Worm (Caenorhabditis elegans) whole organism, L2 larva: ENCODE results near the gene ndx-6.

Experiments
- C34F6.9 ChIP-seq: fragments of 150-350 bp; optimal IDR thresholded peaks from 2 replicates; lab custom pipeline; 2014; ENCODE audit warnings: missing biosample characterization, missing genetic modification characterization
- R02D3.7 ChIP-seq: fragments of 150-350 bp; optimal IDR thresholded peaks from 2 replicates; lab custom pipeline; 2014; ENCODE audit warnings: missing biosample characterization, missing genetic modification characterization
- aly-2 ChIP-seq: fragments of 150-350 bp; optimal IDR thresholded peaks from 2 replicates; lab custom pipeline; 2014; ENCODE audit warnings: missing biosample characterization, missing genetic modification characterization
- ama-1 ChIP-seq: fragments of 150-350 bp; optimal IDR thresholded peaks from 2 replicates; lab custom pipeline; 2018; ENCODE audit warnings: inconsistent platforms
- blmp-1 ChIP-seq: sonication (generic microtip); optimal IDR thresholded peaks from 2 replicates; lab custom pipeline; 2017; ENCODE audit warnings: missing genetic modification characterization, mild to moderate bottlenecking, missing compliant biosample characterization, antibody characterized with exemption, moderate library complexity; ENCODE audit not compliant: insufficient read depth
- ceh-82 ChIP-seq: fragments of 150-350 bp; optimal IDR thresholded peaks from 2 replicates; lab custom pipeline; 2014; ENCODE audit warnings: missing biosample characterization, missing genetic modification characterization
- crh-2 ChIP-seq: sonication (generic microtip); optimal IDR thresholded peaks from 2 replicates; lab custom pipeline; 2017; ENCODE audit warnings: missing biosample characterization, missing genetic modification characterization
- elt-1 ChIP-seq: fragments of 150-350 bp; optimal IDR thresholded peaks from 2 replicates; lab custom pipeline; 2014; ENCODE audit warnings: missing biosample characterization, missing genetic modification characterization
- elt-3 ChIP-seq: sonication (generic microtip); optimal IDR thresholded peaks from 2 replicates; lab custom pipeline; 2017; ENCODE audit warnings: missing biosample characterization, missing genetic modification characterization
- fos-1 ChIP-seq: fragments of 150-350 bp; optimal IDR thresholded peaks from 2 replicates; lab custom pipeline; 2014; ENCODE audit warnings: missing biosample characterization, missing genetic modification characterization
- gmeb-1 ChIP-seq: fragments of 150-350 bp; optimal IDR thresholded peaks from 2 replicates; lab custom pipeline; 2014; ENCODE audit warnings: missing biosample characterization, missing genetic modification characterization
- lin-11 ChIP-seq: fragments of 150-350 bp; sonication (generic microtip); optimal IDR thresholded peaks from 2 replicates; lab custom pipeline; 2014; ENCODE audit warnings: missing biosample characterization, missing genetic modification characterization, inconsistent platforms, mixed read lengths
- lin-13 ChIP-seq: fragments of 150-350 bp; optimal IDR thresholded peaks from 2 replicates; lab custom pipeline; 2014; ENCODE audit warnings: missing biosample characterization, missing genetic modification reagents, missing genetic modification characterization
- lin-39 ChIP-seq: fragments of 150-350 bp; optimal IDR thresholded peaks from 2 replicates; lab custom pipeline; 2014; ENCODE audit warnings: missing biosample characterization, missing genetic modification reagents, missing genetic modification characterization
- lsy-2 ChIP-seq, 2 experiments: fragments of 150-350 bp in 1 of 2; sonication (generic microtip) in 1 of 2; optimal IDR thresholded peaks; 2 replicates each; lab custom pipeline; 2014 to 2017; ENCODE audit warnings: missing biosample characterization in 2 of 2, missing genetic modification characterization in 2 of 2
- mbf-1 ChIP-seq: sonication (generic microtip); optimal IDR thresholded peaks from 2 replicates; lab custom pipeline; 2017; ENCODE audit warnings: missing biosample characterization, missing genetic modification characterization
- mdl-1 ChIP-seq, 2 experiments: fragments of 150-350 bp in 1 of 2; sonication (generic microtip) in 1 of 2; optimal IDR thresholded peaks; 2 replicates each; lab custom pipeline; 2017; ENCODE audit warnings: missing biosample characterization in 2 of 2, missing genetic modification characterization in 2 of 2
- nhr-10 ChIP-seq: sonication (generic microtip); optimal IDR thresholded peaks from 2 replicates; lab custom pipeline; 2017; ENCODE audit warnings: missing biosample characterization, missing genetic modification characterization
- nhr-11 ChIP-seq: fragments of 150-350 bp; optimal IDR thresholded peaks from 2 replicates; lab custom pipeline; 2014; ENCODE audit warnings: missing biosample characterization, missing genetic modification characterization
- nhr-129 ChIP-seq: fragments of 150-350 bp; optimal IDR thresholded peaks from 2 replicates; lab custom pipeline; 2014; ENCODE audit warnings: missing biosample characterization, missing genetic modification characterization
- nhr-21 ChIP-seq: fragments of 150-350 bp; optimal IDR thresholded peaks from 2 replicates; lab custom pipeline; 2014; ENCODE audit warnings: missing biosample characterization, missing genetic modification characterization
- nhr-23 ChIP-seq: fragments of 150-350 bp; optimal IDR thresholded peaks from 2 replicates; lab custom pipeline; 2014; ENCODE audit warnings: missing biosample characterization, missing genetic modification reagents, missing genetic modification characterization
- nhr-25 ChIP-seq: fragments of 150-350 bp; sonication (generic microtip); optimal IDR thresholded peaks from 3 replicates; lab custom pipeline; 2014; ENCODE audit warnings: missing biosample characterization, missing genetic modification characterization
- nhr-77 ChIP-seq: fragments of 150-350 bp; optimal IDR thresholded peaks from 2 replicates; lab custom pipeline; 2014; ENCODE audit warnings: missing biosample characterization, missing genetic modification characterization
- sem-4 ChIP-seq: fragments of 150-350 bp; optimal IDR thresholded peaks from 2 replicates; lab custom pipeline; 2014; ENCODE audit warnings: missing biosample characterization, missing genetic modification reagents, missing genetic modification characterization
- skn-1 ChIP-seq: sonication (generic microtip); optimal IDR thresholded peaks from 2 replicates; lab custom pipeline; 2017; ENCODE audit warnings: missing biosample characterization, missing genetic modification characterization
- sma-9 ChIP-seq, 2 experiments: fragments of 150-350 bp in 1 of 2; sonication (generic microtip) in 1 of 2; optimal IDR thresholded peaks; 2 replicates each; lab custom pipeline; 2014 to 2016; ENCODE audit warnings: missing genetic modification characterization in 2 of 2, mild to moderate bottlenecking in 1 of 2, missing biosample characterization in 1 of 2, missing compliant biosample characterization in 1 of 2, missing genetic modification reagents in 1 of 2, moderate library complexity in 1 of 2
- unc-55 ChIP-seq: fragments of 150-350 bp; sonication (generic microtip); optimal IDR thresholded peaks from 3 replicates; lab custom pipeline; 2014; ENCODE audit warnings: missing biosample characterization, missing genetic modification reagents, missing genetic modification characterization
- unc-62 ChIP-seq: fragments of 150-350 bp; optimal IDR thresholded peaks from 2 replicates; lab custom pipeline; 2014; ENCODE audit warnings: missing biosample characterization, missing genetic modification reagents, missing genetic modification characterization
- zag-1 ChIP-seq: fragments of 150-350 bp; optimal IDR thresholded peaks from 2 replicates; lab custom pipeline; 2014; ENCODE audit warnings: missing biosample characterization, missing genetic modification characterization
- ztf-1 ChIP-seq: fragments of 200-800 bp; sonication (Bioruptor generic); conservative IDR thresholded peaks from 2 replicates; pipeline ENCODE4 v1.3.6; 2022; ENCODE audit warnings: missing genetic modification characterization, missing compliant biosample characterization
- ztf-4 ChIP-seq: fragments of 150-350 bp; optimal IDR thresholded peaks from 2 replicates; lab custom pipeline; 2014; ENCODE audit warnings: missing biosample characterization, missing genetic modification characterization

Gene ndx-6

ce11 chrII:5437586-5437985, 47.9 kb upstream of the ndx-6 start, which contains the start of gene F07F6.1:
TSS of gene F07F6.1 (plus strand) at chrII:5437886.
- TF ChIP-seq lin-11 (tag; lab: Kevin White, UChicago), result no peak
- TF ChIP-seq nhr-129 (tag; lab: Kevin White, UChicago), result no peak
- TF ChIP-seq, all 48 proteins: peak for 0

- TF ChIP-seq zag-1 (tag; lab: Kevin White, UChicago) (no peak), nhr-11 (no peak), lin-39 (tag; lab: Kevin White, UChicago) (no peak), fos-1 (tag; lab: Kevin White, UChicago) (no peak), elt-1 (tag; lab: Kevin White, UChicago) (no peak), aly-2 (tag; lab: Kevin White, UChicago) (no peak), unc-62 (GFP tag; lab: Kevin White, UChicago) (no peak), mbf-1 (tag; lab: Kevin White, UChicago) (no peak), nhr-21 (tag; lab: Kevin White, UChicago) (no peak), nhr-129 (tag; lab: Kevin White, UChicago) (no peak), R02D3.7 (tag; lab: Kevin White, UChicago) (no peak), nhr-10 (tag; lab: Kevin White, UChicago) (no peak), nhr-23 (tag; lab: Kevin White, UChicago) (no peak), mdl-1 (tag; optimal IDR thresholded peaks at IDR 0.05; lab: Kevin White, UChicago) (no peak)
Measured at ce11 chrII:5436833-5437232, 47.2 kb upstream of the ndx-6 start, which contains the start of gene dct-5. TSS of gene dct-5 (minus strand) at chrII:5436933.

- TF ChIP-seq ama-1, result no peak
- TF ChIP-seq, all 48 proteins: peak for 0
Measured at ce11 chrII:5433069-5433468, 43.4 kb upstream of the ndx-6 start, which contains the start of gene srx-114. TSS of gene srx-114 (minus strand) at chrII:5433169.

- TF ChIP-seq sma-9 (GFP tag; optimal IDR thresholded peaks at IDR 0.05; lab: Kevin White, UChicago) (no peak), sma-9 (tag; optimal IDR thresholded peaks at IDR 0.05; lab: Kevin White, UChicago) (no peak), crh-2 (peak; percentile 88), nhr-129 (tag; lab: Kevin White, UChicago) (peak; percentile 8), lsy-2 (tag; optimal IDR thresholded peaks at IDR 0.05; lab: Kevin White, UChicago) (peak in 1 of 2 experiments; percentile 58), nhr-23 (tag; lab: Kevin White, UChicago) (no peak), C34F6.9 (tag; lab: Kevin White, UChicago) (peak; percentile 59), nhr-77 (tag; lab: Kevin White, UChicago) (no peak), sem-4 (tag; lab: Kevin White, UChicago) (no peak), lin-13 (GFP tag; lab: Kevin White, UChicago) (peak; percentile 5), nhr-25 (tag; lab: Kevin White, UChicago) (no peak), skn-1 (no peak)
- TF ChIP-seq, all 48 proteins: peak for 5
Measured at ce11 chrII:5429522-5430257, 40.0 kb upstream of the ndx-6 start, which contains the start of the genes F07F6.4 and F07F6.2. TSS of gene F07F6.4 (minus strand) at chrII:5429572. TSS of gene F07F6.2 (plus strand) at chrII:5430207.

ce11 chrII:5426470-5426869, 36.8 kb upstream of the ndx-6 start:
- TF ChIP-seq ceh-82 (tag; lab: Kevin White, UChicago), result no peak
- no peak for TF ChIP-seq ztf-1 (GFP tag; lab: Robert Waterston, UW)
- no peak for TF ChIP-seq lin-13 (GFP tag; lab: Kevin White, UChicago)
- TF ChIP-seq ztf-4 (tag; lab: Kevin White, UChicago), result no peak
- no peak for TF ChIP-seq elt-1 (tag; lab: Kevin White, UChicago)
- no peak for TF ChIP-seq nhr-129 (tag; lab: Kevin White, UChicago)
- TF ChIP-seq lin-39 (tag; lab: Kevin White, UChicago), result no peak
- TF ChIP-seq C34F6.9 (tag; lab: Kevin White, UChicago), result no peak
- no peak for TF ChIP-seq fos-1 (tag; lab: Kevin White, UChicago)
- TF ChIP-seq nhr-25 (tag; lab: Kevin White, UChicago), result no peak
- TF ChIP-seq elt-3 (tag; lab: Kevin White, UChicago), result no peak
- no peak for TF ChIP-seq gmeb-1 (tag; lab: Kevin White, UChicago)
- TF ChIP-seq blmp-1 (tag; lab: Kevin White, UChicago), result no peak
- no peak for TF ChIP-seq unc-55 (GFP tag; lab: Kevin White, UChicago)
- TF ChIP-seq, all 48 proteins: peak for 0
